Fruit fly (Drosophila melanogaster) whole organism, embryonic: Measurements from ENCODE around the gene CG33268.

ENCODE experiments used
- Atf-2 ChIP-seq: fragments of 200-800 bp; sonication (Bioruptor generic); optimal IDR thresholded peaks from 2 replicates; lab custom pipeline; 2016; ENCODE audit warnings: missing biosample characterization, missing genetic modification characterization
- Atf3 ChIP-seq: fragments of 200-800 bp; sonication (Bioruptor generic); optimal IDR thresholded peaks from 3 replicates; lab custom pipeline; 2016; ENCODE audit warnings: missing biosample characterization, missing genetic modification characterization
- CG10147 ChIP-seq: fragments of 200-800 bp; sonication (Bioruptor generic); optimal IDR thresholded peaks from 2 replicates; lab custom pipeline; 2019; ENCODE audit warnings: missing biosample characterization, mild to moderate bottlenecking, missing genetic modification characterization, moderate library complexity
- CG10274 ChIP-seq: fragments of 200-800 bp; sonication (Bioruptor generic); optimal IDR thresholded peaks from 3 replicates; lab custom pipeline; 2017; ENCODE audit warnings: missing biosample characterization, mild to moderate bottlenecking, missing genetic modification characterization
- CG10321 ChIP-seq: fragments of 200-800 bp; sonication (Bioruptor generic); IDR thresholded peaks from 2 replicates; pipeline ENCODE4 v1.3.6; 2022; ENCODE audit warnings: missing biosample characterization, missing genetic modification characterization
- CG11085 ChIP-seq: fragments of 200-800 bp; sonication (Bioruptor generic); IDR thresholded peaks from 2 replicates; pipeline ENCODE4 v1.3.6; 2022; ENCODE audit warnings: missing biosample characterization, missing genetic modification characterization
- CG11695 ChIP-seq: fragments of 200-800 bp; sonication (Bioruptor generic); IDR thresholded peaks from 3 replicates; pipeline ENCODE4 v1.3.6; 2022; ENCODE audit warnings: missing biosample characterization, missing genetic modification characterization
- CG12104 ChIP-seq: fragments of 200-800 bp; sonication (Bioruptor generic); optimal IDR thresholded peaks from 3 replicates; lab custom pipeline; 2016; ENCODE audit warnings: missing biosample characterization, missing genetic modification characterization
- CG13624 ChIP-seq: fragments of 200-800 bp; sonication (Bioruptor generic); optimal IDR thresholded peaks from 2 replicates; lab custom pipeline; 2016; ENCODE audit warnings: missing biosample characterization, missing genetic modification characterization
- CG13894 ChIP-seq: fragments of 200-800 bp; sonication (Bioruptor generic); optimal IDR thresholded peaks from 3 replicates; lab custom pipeline; 2018; ENCODE audit warnings: missing biosample characterization, mild to moderate bottlenecking, missing genetic modification characterization, moderate library complexity
- CG1647 ChIP-seq: fragments of 200-800 bp; sonication (Bioruptor generic); optimal IDR thresholded peaks from 3 replicates; lab custom pipeline; 2016; ENCODE audit warnings: missing biosample characterization, missing genetic modification characterization
- CG17186 ChIP-seq: fragments of 200-800 bp; sonication (Bioruptor generic); optimal IDR thresholded peaks from 3 replicates; lab custom pipeline; 2017; ENCODE audit warnings: missing biosample characterization, missing genetic modification reagents, missing genetic modification characterization
- CG18262 ChIP-seq: fragments of 200-800 bp; optimal IDR thresholded peaks from 3 replicates; lab custom pipeline; 2019; ENCODE audit warnings: missing biosample characterization, mild to moderate bottlenecking, missing genetic modification characterization, moderate library complexity
- CG2120 ChIP-seq: fragments of 200-800 bp; sonication (Bioruptor generic); optimal IDR thresholded peaks from 3 replicates; lab custom pipeline; 2016; ENCODE audit warnings: missing biosample characterization, missing genetic modification characterization
- CG32772 ChIP-seq: fragments of 200-800 bp; sonication (Bioruptor generic); IDR thresholded peaks from 2 replicates; pipeline ENCODE4 v1.3.6; 2022; ENCODE audit warnings: missing biosample characterization, missing genetic modification characterization
- CG33557 ChIP-seq: fragments of 200-800 bp; sonication (Bioruptor generic); optimal IDR thresholded peaks from 2 replicates; lab custom pipeline; 2019; ENCODE audit warnings: missing biosample characterization, mild to moderate bottlenecking, missing genetic modification characterization, moderate library complexity
- CG3995 ChIP-seq: fragments of 200-800 bp; sonication (Bioruptor generic); optimal IDR thresholded peaks from 3 replicates; lab custom pipeline; 2016; ENCODE audit warnings: missing biosample characterization, missing genetic modification characterization
- CG5245 ChIP-seq: fragments of 200-800 bp; sonication (Bioruptor generic); optimal IDR thresholded peaks from 3 replicates; lab custom pipeline; 2016; ENCODE audit warnings: missing biosample characterization, missing genetic modification characterization
- CG6813 ChIP-seq: fragments of 200-800 bp; sonication (Bioruptor generic); optimal IDR thresholded peaks from 2 replicates; lab custom pipeline; 2017; ENCODE audit warnings: missing biosample characterization, missing genetic modification characterization, mild to moderate bottlenecking, moderate library complexity, missing genetic modification reagents
- CG7357 ChIP-seq: fragments of 200-800 bp; sonication (Bioruptor generic); IDR thresholded peaks from 3 replicates; pipeline ENCODE4 v1.3.6; 2022; ENCODE audit warnings: missing biosample characterization, missing genetic modification characterization
- CG8359 ChIP-seq: fragments of 200-800 bp; sonication (Bioruptor generic); optimal IDR thresholded peaks from 2 replicates; lab custom pipeline; 2017; ENCODE audit warnings: missing biosample characterization, mild to moderate bottlenecking, missing genetic modification characterization, borderline replicate concordance
- CG9932 ChIP-seq: fragments of 200-800 bp; sonication (Bioruptor generic); IDR thresholded peaks from 2 replicates; pipeline ENCODE4 v1.3.6; 2022; ENCODE audit warnings: missing biosample characterization, missing genetic modification characterization
- CTCF ChIP-seq: fragments of 200-800 bp; sonication (Bioruptor generic); optimal IDR thresholded peaks from 2 replicates; lab custom pipeline; 2017; ENCODE audit warnings: missing biosample characterization, mild to moderate bottlenecking, missing genetic modification characterization, moderate library complexity
- CkIIα-i1 ChIP-seq: fragments of 200-800 bp; sonication (Bioruptor generic); IDR thresholded peaks from 2 replicates; pipeline ENCODE4 v1.3.6; 2022; ENCODE audit warnings: missing biosample characterization, missing genetic modification characterization
- D19A ChIP-seq: fragments of 200-800 bp; optimal IDR thresholded peaks from 3 replicates; lab custom pipeline; 2019; ENCODE audit warnings: missing biosample characterization, mild to moderate bottlenecking, missing genetic modification characterization, moderate library complexity
- Doc3 ChIP-seq: fragments of 200-800 bp; sonication (Bioruptor generic); IDR thresholded peaks from 3 replicates; pipeline ENCODE4 v1.3.6; 2022; ENCODE audit warnings: missing biosample characterization, missing genetic modification characterization; ENCODE audit not compliant: partially characterized antibody
- H15 ChIP-seq: fragments of 200-800 bp; sonication (Bioruptor generic); IDR thresholded peaks from 3 replicates; pipeline ENCODE4 v1.3.6; 2022; ENCODE audit warnings: missing biosample characterization, missing genetic modification characterization
- HLH3B ChIP-seq: fragments of 200-800 bp; sonication (Bioruptor generic); IDR thresholded peaks from 2 replicates; pipeline ENCODE4 v1.3.6; 2022; ENCODE audit warnings: missing biosample characterization, missing genetic modification characterization
- HLH4C ChIP-seq: fragments of 200-800 bp; sonication (Bioruptor generic); IDR thresholded peaks from 3 replicates; pipeline ENCODE4 v1.3.6; 2022; ENCODE audit warnings: missing biosample characterization, missing genetic modification characterization; ENCODE audit not compliant: partially characterized antibody
- Hr3 ChIP-seq: fragments of 200-800 bp; sonication (Bioruptor generic); optimal IDR thresholded peaks from 3 replicates; lab custom pipeline; 2016; ENCODE audit warnings: missing biosample characterization, missing genetic modification characterization
- Hr51 ChIP-seq, 2 experiments: fragments of 200-800 bp; sonication (Bioruptor generic); optimal IDR thresholded peaks; 2 replicates in 1 of 2; 3 replicates in 1 of 2; lab custom pipeline; 2016 to 2018; ENCODE audit warnings: missing biosample characterization in 2 of 2, missing genetic modification characterization in 2 of 2, mild to moderate bottlenecking in 1 of 2, moderate library complexity in 1 of 2
- Kr ChIP-seq: fragments of 200-800 bp; sonication (Bioruptor generic); optimal IDR thresholded peaks from 2 replicates; lab custom pipeline; 2017; ENCODE audit warnings: missing biosample characterization, mild to moderate bottlenecking, missing genetic modification characterization
- Poxn ChIP-seq: fragments of 200-800 bp; sonication (Bioruptor generic); IDR thresholded peaks from 2 replicates; pipeline ENCODE4 v1.3.6; 2022; ENCODE audit warnings: missing biosample characterization, missing genetic modification characterization
- cg ChIP-seq: fragments of 200-800 bp; sonication (Bioruptor generic); optimal IDR thresholded peaks from 3 replicates; lab custom pipeline; 2019; ENCODE audit warnings: missing biosample characterization, mild to moderate bottlenecking, missing genetic modification characterization, moderate library complexity
- danr ChIP-seq: fragments of 200-800 bp; sonication (Bioruptor generic); IDR thresholded peaks from 2 replicates; pipeline ENCODE4 v1.3.6; 2022; ENCODE audit warnings: missing biosample characterization, missing genetic modification characterization
- ewg ChIP-seq: fragments of 200-800 bp; sonication (Bioruptor generic); optimal IDR thresholded peaks from 3 replicates; lab custom pipeline; 2017; ENCODE audit warnings: mild to moderate bottlenecking, missing biosample characterization, missing genetic modification reagents, missing genetic modification characterization
- fd102C ChIP-seq: fragments of 200-800 bp; sonication (Bioruptor generic); optimal IDR thresholded peaks from 2 replicates; lab custom pipeline; 2018; ENCODE audit warnings: missing biosample characterization, mild to moderate bottlenecking, missing genetic modification characterization, moderate library complexity
- hth ChIP-seq: fragments of >200 bp; optimal IDR thresholded peaks from 2 replicates; lab custom pipeline; 2017; ENCODE audit warnings: inconsistent platforms
- nmo ChIP-seq: fragments of 200-800 bp; sonication (Bioruptor generic); optimal IDR thresholded peaks from 2 replicates; lab custom pipeline; 2018; ENCODE audit warnings: missing biosample characterization, mild to moderate bottlenecking, missing genetic modification characterization, moderate library complexity
- nom ChIP-seq: fragments of 200-800 bp; sonication (Bioruptor generic); optimal IDR thresholded peaks from 2 replicates; lab custom pipeline; 2017; ENCODE audit warnings: missing biosample characterization, missing genetic modification characterization, mild to moderate bottlenecking, moderate library complexity, missing genetic modification reagents
- pfk ChIP-seq: fragments of 200-800 bp; sonication (Bioruptor generic); optimal IDR thresholded peaks from 2 replicates; lab custom pipeline; 2018; ENCODE audit warnings: missing biosample characterization, mild to moderate bottlenecking, missing genetic modification characterization, moderate library complexity
- prd ChIP-seq, 3 experiments: fragments of >200 bp in 2 of 3; fragments of 200-800 bp in 1 of 3; sonication (Bioruptor generic) in 1 of 3; optimal IDR thresholded peaks in 2 of 3; IDR thresholded peaks in 1 of 3; 2 replicates in 2 of 3; 3 replicates in 1 of 3; pipeline versions ENCODE4 v1.3.6 to Lab custom; 2017 to 2022; ENCODE audit warnings: missing biosample characterization in 1 of 3, missing genetic modification characterization in 1 of 3
- slbo ChIP-seq: fragments of 200-800 bp; sonication (Bioruptor generic); IDR thresholded peaks from 2 replicates; pipeline ENCODE4 v1.3.6; 2022; ENCODE audit warnings: missing biosample characterization, missing genetic modification characterization
- so ChIP-seq: fragments of 200-800 bp; sonication (Bioruptor generic); IDR thresholded peaks from 3 replicates; pipeline ENCODE4 v1.3.6; 2022; ENCODE audit warnings: missing biosample characterization, missing genetic modification characterization
- stc ChIP-seq: fragments of 200-800 bp; sonication (Bioruptor generic); IDR thresholded peaks from 2 replicates; pipeline ENCODE4 v1.3.6; 2022; ENCODE audit warnings: missing biosample characterization, missing genetic modification characterization
- tio ChIP-seq: fragments of 200-800 bp; sonication (Bioruptor generic); optimal IDR thresholded peaks from 2 replicates; lab custom pipeline; 2017; ENCODE audit warnings: missing biosample characterization, missing genetic modification characterization, inconsistent platforms
- tna ChIP-seq: fragments of 200-800 bp; sonication (Bioruptor generic); IDR thresholded peaks from 2 replicates; pipeline ENCODE4 v1.3.6; 2022; ENCODE audit warnings: missing biosample characterization, missing genetic modification characterization; ENCODE audit not compliant: partially characterized antibody
- tup ChIP-seq: fragments of 200-800 bp; sonication (Bioruptor generic); optimal IDR thresholded peaks from 2 replicates; lab custom pipeline; 2016; ENCODE audit warnings: missing biosample characterization, mild to moderate bottlenecking, missing genetic modification characterization, moderate library complexity
- zen2 ChIP-seq: fragments of 200-800 bp; sonication (Bioruptor generic); IDR thresholded peaks from 3 replicates; pipeline ENCODE4 v1.3.6; 2022; ENCODE audit warnings: missing biosample characterization, missing genetic modification characterization; ENCODE audit not compliant: partially characterized antibody
- zf30C ChIP-seq: fragments of 200-800 bp; sonication (Bioruptor generic); optimal IDR thresholded peaks from 3 replicates; lab custom pipeline; 2018; ENCODE audit warnings: missing biosample characterization, mild to moderate bottlenecking, missing genetic modification characterization

Gene CG33268

DNA sequence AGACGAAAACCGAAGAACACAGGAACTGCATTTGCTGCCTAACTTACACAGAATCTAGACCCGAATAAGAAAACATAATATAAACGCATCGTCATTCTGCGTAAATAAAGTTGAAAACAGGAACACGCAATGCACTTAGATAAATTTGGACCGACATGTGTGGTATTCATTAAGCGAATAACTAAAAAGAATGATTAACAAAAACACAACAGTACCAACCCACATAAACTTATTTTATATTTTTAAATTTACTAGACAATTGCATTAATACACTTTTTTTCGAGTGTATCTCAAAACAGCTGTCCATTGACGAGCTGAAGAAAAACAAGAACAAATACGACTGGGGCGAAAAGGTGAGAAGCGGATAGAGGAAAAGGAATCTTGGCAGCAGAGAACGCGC, 36.7 kb downstream of the CG33268 start (continued):
- TF ChIP-seq so (GFP tag; lab: Robert Waterston, UW) (0 out of 3 replicates have a peak, but pooled peaks have one; percentile 23), CG5245 (GFP tag; lab: Kevin White, UChicago) (peak; percentile 85), Hr51 (GFP tag; optimal IDR thresholded peaks at IDR 0.05; lab: Kevin White, UChicago) (peak; percentile 62 to 67), stc (GFP tag; lab: Robert Waterston, UW) (peak; percentile 56; the same call in 1 of the 2 replicates), ewg (GFP tag; lab: Kevin White, UChicago) (peak; percentile 64), CG2120 (peak; percentile 53), Hr3 (GFP tag; lab: Kevin White, UChicago) (peak; percentile 77), CG13894 (tag; lab: Kevin White, UChicago) (no peak), CG6813 (peak; percentile 84), CTCF (GFP tag; lab: Kevin White, UChicago) (no peak), hth (lab: Kevin White, UChicago) (no peak), CG1647 (GFP tag; lab: Kevin White, UChicago) (peak; percentile 39), CG17186 (peak; percentile 52), D19A (tag; lab: Kevin White, UChicago) (peak; percentile 89), CkIIα-i1 (no peak), CG10321 (GFP tag; lab: Robert Waterston, UW) (0 out of 2 replicates have a peak, but pooled peaks have one; percentile 17), CG10274 (GFP tag; lab: Kevin White, UChicago) (peak; percentile 31), H15 (peak; percentile 79), CG12104 (GFP tag; lab: Kevin White, UChicago) (peak; percentile 78), zf30C (GFP tag; lab: Kevin White, UChicago) (peak; percentile 89), CG3995 (GFP tag; lab: Kevin White, UChicago) (no peak), CG18262 (tag; lab: Kevin White, UChicago) (peak; percentile 96), Kr (GFP tag; lab: Kevin White, UChicago) (peak; percentile 58), tup (GFP tag; lab: Kevin White, UChicago) (peak; percentile 51), zen2 (no peak), tio (GFP tag; lab: Kevin White, UChicago) (peak; percentile 78), CG9932 (peak; percentile 20; the same call in 1 of the 2 replicates), pfk (GFP tag; lab: Kevin White, UChicago) (no peak), nmo (GFP tag; lab: Kevin White, UChicago) (peak; percentile 89), CG11085 (0 out of 2 replicates have a peak, but pooled peaks have one; percentile 22), nom (GFP tag; lab: Kevin White, UChicago) (peak; percentile 26), Atf3 (GFP tag; lab: Kevin White, UChicago) (peak; percentile 76), CG32772 (GFP tag; lab: Robert Waterston, UW) (peak; percentile 73), Doc3 (GFP tag; lab: Robert Waterston, UW) (no peak), CG7357 (GFP tag; lab: Robert Waterston, UW) (peak; percentile 67; the same call in 2 of the 3 replicates), prd (optimal IDR thresholded peaks at IDR 0.05; lab: Kevin White, UChicago) (no peak), prd (GFP tag; IDR thresholded peaks at IDR 0.05; lab: Robert Waterston, UW) (peak; percentile 92), CG10147 (GFP tag; lab: Kevin White, UChicago) (peak; percentile 60), CG11695 (GFP tag; lab: Robert Waterston, UW) (peak; percentile 81), slbo (GFP tag; lab: Robert Waterston, UW) (peak; percentile 66), Atf-2 (GFP tag; lab: Kevin White, UChicago) (peak; percentile 68), CG8359 (GFP tag; lab: Kevin White, UChicago) (peak; percentile 78), Poxn (GFP tag; lab: Robert Waterston, UW) (no peak), CG33557 (GFP tag; lab: Kevin White, UChicago) (peak; percentile 94), HLH3B (GFP tag; lab: Robert Waterston, UW) (peak; percentile 69), tna (GFP tag; lab: Robert Waterston, UW) (no peak), fd102C (GFP tag; lab: Kevin White, UChicago) (peak; percentile 76), danr (GFP tag; lab: Robert Waterston, UW) (peak; percentile 69; the same call in 1 of the 2 replicates), CG13624 (GFP tag; lab: Kevin White, UChicago) (peak; percentile 48), cg (GFP tag; lab: Kevin White, UChicago) (no peak), HLH4C (GFP tag; lab: Robert Waterston, UW) (no peak)
